Fruit fly (Drosophila melanogaster) whole organism, embryonic: ENCODE results near the gene CG14787.

Experiments used
- Asciz ChIP-seq: fragments of 200-800 bp; sonication (Bioruptor generic); optimal IDR thresholded peaks from 2 replicates; lab custom pipeline; 2017; ENCODE audit warnings: missing biosample characterization, mild to moderate bottlenecking, missing genetic modification characterization, missing genetic modification reagents
- CG1024 ChIP-seq: fragments of 200-800 bp; sonication (Bioruptor generic); IDR thresholded peaks from 2 replicates; pipeline ENCODE4 v1.3.6; 2022; ENCODE audit warnings: missing biosample characterization, missing genetic modification characterization
- CG10274 ChIP-seq: fragments of 200-800 bp; sonication (Bioruptor generic); optimal IDR thresholded peaks from 3 replicates; lab custom pipeline; 2017; ENCODE audit warnings: missing biosample characterization, mild to moderate bottlenecking, missing genetic modification characterization
- CG10321 ChIP-seq: fragments of 200-800 bp; sonication (Bioruptor generic); IDR thresholded peaks from 2 replicates; pipeline ENCODE4 v1.3.6; 2022; ENCODE audit warnings: missing biosample characterization, missing genetic modification characterization
- CG10654 ChIP-seq: fragments of 200-800 bp; sonication (Bioruptor generic); optimal IDR thresholded peaks from 2 replicates; lab custom pipeline; 2016; ENCODE audit warnings: missing biosample characterization, missing genetic modification characterization
- CG11247 ChIP-seq: fragments of 200-800 bp; sonication (Bioruptor generic); IDR thresholded peaks from 2 replicates; pipeline ENCODE4 v1.3.6; 2022; ENCODE audit warnings: missing biosample characterization, missing genetic modification characterization
- CG12769 ChIP-seq: fragments of 200-800 bp; sonication (Bioruptor generic); optimal IDR thresholded peaks from 2 replicates; lab custom pipeline; 2019; ENCODE audit warnings: missing biosample characterization, mild to moderate bottlenecking, missing genetic modification characterization, moderate library complexity
- CG13894 ChIP-seq: fragments of 200-800 bp; sonication (Bioruptor generic); optimal IDR thresholded peaks from 3 replicates; lab custom pipeline; 2018; ENCODE audit warnings: missing biosample characterization, mild to moderate bottlenecking, missing genetic modification characterization, moderate library complexity
- CG17328 ChIP-seq: fragments of 200-800 bp; sonication (Bioruptor generic); IDR thresholded peaks from 2 replicates; pipeline ENCODE4 v1.3.6; 2022; ENCODE audit warnings: missing biosample characterization, missing genetic modification characterization
- CG17385 ChIP-seq: fragments of 200-800 bp; sonication (Bioruptor generic); optimal IDR thresholded peaks from 3 replicates; lab custom pipeline; 2018; ENCODE audit warnings: missing biosample characterization, mild to moderate bottlenecking, missing genetic modification characterization
- CG2202 ChIP-seq: fragments of 200-800 bp; sonication (Bioruptor generic); optimal IDR thresholded peaks from 2 replicates; lab custom pipeline; 2018; ENCODE audit warnings: missing biosample characterization, mild to moderate bottlenecking, missing genetic modification characterization
- CG32767 ChIP-seq: fragments of 200-800 bp; sonication (Bioruptor generic); IDR thresholded peaks from 2 replicates; pipeline ENCODE4 v1.3.6; 2022; ENCODE audit warnings: missing biosample characterization, missing genetic modification characterization
- CG32772 ChIP-seq: fragments of 200-800 bp; sonication (Bioruptor generic); IDR thresholded peaks from 2 replicates; pipeline ENCODE4 v1.3.6; 2022; ENCODE audit warnings: missing biosample characterization, missing genetic modification characterization
- CG3726 ChIP-seq: fragments of 200-800 bp; sonication (Bioruptor generic); IDR thresholded peaks from 3 replicates; pipeline ENCODE4, ENCODE4 v1.3.6; 2022; ENCODE audit warnings: missing biosample characterization, missing genetic modification characterization
- CG5180 ChIP-seq: fragments of 200-800 bp; sonication (Bioruptor generic); optimal IDR thresholded peaks from 3 replicates; lab custom pipeline; 2017; ENCODE audit warnings: missing biosample characterization, missing genetic modification characterization, mild to moderate bottlenecking, moderate library complexity, missing genetic modification reagents
- CG7745 ChIP-seq: fragments of 200-800 bp; sonication (Bioruptor generic); optimal IDR thresholded peaks from 2 replicates; lab custom pipeline; 2018; ENCODE audit warnings: missing biosample characterization, mild to moderate bottlenecking, missing genetic modification characterization, moderate library complexity
- CG7987 ChIP-seq: fragments of 200-800 bp; sonication (Bioruptor generic); optimal IDR thresholded peaks from 2 replicates; lab custom pipeline; 2018; ENCODE audit warnings: missing biosample characterization, mild to moderate bottlenecking, missing genetic modification characterization, moderate library complexity
- CHES-1-like ChIP-seq: fragments of 200-800 bp; sonication (Bioruptor generic); optimal IDR thresholded peaks from 2 replicates; lab custom pipeline; 2016; ENCODE audit warnings: missing biosample characterization, missing genetic modification characterization
- CTCF ChIP-seq: fragments of 200-800 bp; sonication (Bioruptor generic); optimal IDR thresholded peaks from 2 replicates; lab custom pipeline; 2017; ENCODE audit warnings: missing biosample characterization, mild to moderate bottlenecking, missing genetic modification characterization, moderate library complexity
- Camta ChIP-seq: fragments of 200-800 bp; sonication (Bioruptor generic); optimal IDR thresholded peaks from 2 replicates; lab custom pipeline; 2016; ENCODE audit warnings: missing biosample characterization, missing genetic modification characterization
- Deaf1 ChIP-seq: fragments of 200-800 bp; optimal IDR thresholded peaks from 3 replicates; lab custom pipeline; 2019; ENCODE audit warnings: missing biosample characterization, mild to moderate bottlenecking, missing genetic modification characterization, moderate library complexity
- Dip2 ChIP-seq: fragments of 200-800 bp; sonication (Bioruptor generic); IDR thresholded peaks from 2 replicates; pipeline ENCODE4 v1.3.6; 2022; ENCODE audit warnings: missing biosample characterization, missing genetic modification characterization
- Dll ChIP-seq: fragments of 200-800 bp; sonication (Bioruptor generic); IDR thresholded peaks from 4 replicates; pipeline ENCODE4 v1.3.6; 2022; ENCODE audit warnings: missing biosample characterization, missing genetic modification characterization; ENCODE audit not compliant: partially characterized antibody
- Doc2 ChIP-seq: fragments of 200-800 bp; sonication (Bioruptor generic); IDR thresholded peaks from 2 replicates; pipeline ENCODE4 v1.3.6; 2022; ENCODE audit warnings: missing biosample characterization, missing genetic modification characterization
- Hmx ChIP-seq: fragments of 200-800 bp; sonication (Bioruptor generic); optimal IDR thresholded peaks from 2 replicates; lab custom pipeline; 2016; ENCODE audit warnings: missing biosample characterization, missing genetic modification characterization
- Hr3 ChIP-seq: fragments of 200-800 bp; sonication (Bioruptor generic); optimal IDR thresholded peaks from 3 replicates; lab custom pipeline; 2016; ENCODE audit warnings: missing biosample characterization, missing genetic modification characterization
- Kr ChIP-seq: fragments of 200-800 bp; sonication (Bioruptor generic); optimal IDR thresholded peaks from 2 replicates; lab custom pipeline; 2017; ENCODE audit warnings: missing biosample characterization, mild to moderate bottlenecking, missing genetic modification characterization
- Rx ChIP-seq: fragments of 200-800 bp; sonication (Bioruptor generic); IDR thresholded peaks from 2 replicates; pipeline ENCODE4 v1.3.6; 2022; ENCODE audit warnings: missing biosample characterization, missing genetic modification characterization
- Side ChIP-seq: fragments of 200-800 bp; sonication (Bioruptor generic); optimal IDR thresholded peaks from 2 replicates; lab custom pipeline; 2016; ENCODE audit warnings: missing biosample characterization, missing genetic modification characterization
- Sin3A ChIP-seq: fragments of >200 bp; optimal IDR thresholded peaks from 2 replicates; lab custom pipeline; 2018
- Six4 ChIP-seq: fragments of 200-800 bp; sonication (Bioruptor generic); optimal IDR thresholded peaks from 2 replicates; lab custom pipeline; 2016; ENCODE audit warnings: missing biosample characterization, missing genetic modification characterization
- Sry-δ ChIP-seq: fragments of 200-800 bp; sonication (Bioruptor generic); optimal IDR thresholded peaks from 2 replicates; lab custom pipeline; 2016; ENCODE audit warnings: missing biosample characterization, missing genetic modification characterization
- al ChIP-seq: fragments of 200-800 bp; sonication (Bioruptor generic); IDR thresholded peaks from 2 replicates; pipeline ENCODE4 v1.3.6; 2022; ENCODE audit warnings: missing biosample characterization, missing genetic modification characterization
- ara ChIP-seq: fragments of 200-800 bp; sonication (Bioruptor generic); IDR thresholded peaks from 2 replicates; pipeline ENCODE4 v1.3.6; 2022; ENCODE audit warnings: missing biosample characterization, missing genetic modification characterization
- cg ChIP-seq: fragments of 200-800 bp; sonication (Bioruptor generic); optimal IDR thresholded peaks from 3 replicates; lab custom pipeline; 2019; ENCODE audit warnings: missing biosample characterization, mild to moderate bottlenecking, missing genetic modification characterization, moderate library complexity
- crc ChIP-seq: fragments of 200-800 bp; sonication (Bioruptor generic); optimal IDR thresholded peaks from 2 replicates; lab custom pipeline; 2016; ENCODE audit warnings: missing biosample characterization, missing genetic modification characterization
- dmrt99B ChIP-seq: fragments of 200-800 bp; sonication (Bioruptor generic); optimal IDR thresholded peaks from 2 replicates; lab custom pipeline; 2018; ENCODE audit warnings: missing biosample characterization, mild to moderate bottlenecking, missing genetic modification characterization, moderate library complexity
- emc ChIP-seq: fragments of 200-800 bp; sonication (Bioruptor generic); optimal IDR thresholded peaks from 2 replicates; lab custom pipeline; 2016; ENCODE audit warnings: missing biosample characterization, missing genetic modification characterization
- en ChIP-seq: fragments of 200-800 bp; sonication (Bioruptor generic); optimal IDR thresholded peaks from 2 replicates; lab custom pipeline; 2016; ENCODE audit warnings: missing biosample characterization, missing genetic modification characterization
- eve ChIP-seq, 2 experiments: fragments of >200 bp; optimal IDR thresholded peaks; 2 replicates each; lab custom pipeline; 2017; ENCODE audit warnings: missing biosample characterization in 2 of 2, missing genetic modification characterization in 2 of 2
- fd96Cb ChIP-seq: fragments of 200-800 bp; sonication (Bioruptor generic); optimal IDR thresholded peaks from 2 replicates; lab custom pipeline; 2018; ENCODE audit warnings: missing biosample characterization, mild to moderate bottlenecking, missing genetic modification characterization, moderate library complexity
- insv ChIP-seq, 2 experiments: fragments of 200-800 bp; sonication (Bioruptor generic); optimal IDR thresholded peaks; 3 replicates each; lab custom pipeline; 2016 to 2018; ENCODE audit warnings: missing biosample characterization in 2 of 2, missing genetic modification characterization in 2 of 2
- jing ChIP-seq: fragments of 200-800 bp; sonication (Bioruptor generic); optimal IDR thresholded peaks from 2 replicates; lab custom pipeline; 2018; ENCODE audit warnings: missing biosample characterization, mild to moderate bottlenecking, missing genetic modification characterization
- klu ChIP-seq: fragments of 200-800 bp; sonication (Bioruptor generic); IDR thresholded peaks from 2 replicates; pipeline ENCODE4 v1.3.6; 2022; ENCODE audit warnings: missing biosample characterization, missing genetic modification characterization
- knrl ChIP-seq: fragments of 200-800 bp; sonication (Bioruptor generic); IDR thresholded peaks from 3 replicates; pipeline ENCODE4 v1.3.6; 2022; ENCODE audit warnings: missing biosample characterization, missing genetic modification characterization; ENCODE audit not compliant: partially characterized antibody
- lilli ChIP-seq: fragments of 200-800 bp; sonication (Bioruptor generic); optimal IDR thresholded peaks from 3 replicates; lab custom pipeline; 2016; ENCODE audit warnings: missing biosample characterization, missing genetic modification characterization
- mam ChIP-seq: fragments of 200-800 bp; sonication (Bioruptor generic); optimal IDR thresholded peaks from 3 replicates; lab custom pipeline; 2016; ENCODE audit warnings: missing biosample characterization, missing genetic modification characterization
- pnt ChIP-seq: fragments of 200-800 bp; sonication (Bioruptor generic); optimal IDR thresholded peaks from 3 replicates; lab custom pipeline; 2016; ENCODE audit warnings: missing biosample characterization, missing genetic modification characterization
- prd ChIP-seq, 3 experiments: fragments of >200 bp in 2 of 3; fragments of 200-800 bp in 1 of 3; sonication (Bioruptor generic) in 1 of 3; optimal IDR thresholded peaks in 2 of 3; IDR thresholded peaks in 1 of 3; 2 replicates in 2 of 3; 3 replicates in 1 of 3; pipeline versions ENCODE4 v1.3.6 to Lab custom; 2017 to 2022; ENCODE audit warnings: missing biosample characterization in 1 of 3, missing genetic modification characterization in 1 of 3
- ro ChIP-seq: fragments of 200-800 bp; sonication (Bioruptor generic); IDR thresholded peaks from 2 replicates; pipeline ENCODE4 v1.3.6; 2022; ENCODE audit warnings: missing biosample characterization, missing genetic modification characterization
- sim ChIP-seq: fragments of 200-800 bp; sonication (Bioruptor generic); IDR thresholded peaks from 2 replicates; pipeline ENCODE4 v1.3.6; 2022; ENCODE audit warnings: missing biosample characterization, missing genetic modification characterization
- tgo ChIP-seq: fragments of 200-800 bp; sonication (Bioruptor generic); IDR thresholded peaks from 3 replicates; pipeline ENCODE4 v1.3.6; 2022; ENCODE audit warnings: missing biosample characterization, missing genetic modification characterization
- toy ChIP-seq: fragments of 200-800 bp; sonication (Bioruptor generic); IDR thresholded peaks from 2 replicates; pipeline ENCODE4 v1.3.6; 2022; ENCODE audit warnings: missing biosample characterization, missing genetic modification characterization
- unpg ChIP-seq: fragments of 200-800 bp; sonication (Bioruptor generic); optimal IDR thresholded peaks from 3 replicates; lab custom pipeline; 2018; ENCODE audit warnings: missing biosample characterization, mild to moderate bottlenecking, missing genetic modification characterization, moderate library complexity

The CG14787 gene

DNA sequence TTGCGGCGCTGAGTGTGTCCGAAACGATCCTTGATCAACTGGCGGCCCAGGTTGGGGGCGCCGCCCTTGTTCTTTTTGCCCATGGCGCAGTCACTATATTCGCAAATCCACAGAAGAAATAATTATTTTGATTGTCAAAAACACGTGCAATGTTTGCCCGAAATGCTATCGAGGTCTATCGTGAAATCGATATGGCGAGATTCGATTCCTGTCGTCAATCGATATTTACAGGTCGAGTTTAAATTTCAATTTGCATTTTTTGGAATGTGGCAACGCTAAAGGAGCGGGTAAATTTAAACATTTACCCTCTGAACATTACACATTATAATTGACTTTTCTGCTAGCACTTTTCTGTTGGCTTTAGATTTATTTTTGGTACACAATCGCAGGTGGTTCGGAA lies 2.6 kb upstream of the CG14787 start, which contains the start of gene Ns3 (continued):
- TF ChIP-seq en (GFP tag; lab: Kevin White, UChicago) (no peak), toy (GFP tag; lab: Robert Waterston, UW) (no peak), Dip2 (GFP tag; lab: Robert Waterston, UW) (no peak), Six4 (GFP tag; lab: Kevin White, UChicago) (no peak), unpg (no peak), cg (peak; percentile 1), lilli (GFP tag; lab: Kevin White, UChicago) (no peak), CG3726 (GFP tag; lab: Robert Waterston, UW) (no peak), CG1024 (GFP tag; lab: Robert Waterston, UW) (no peak), CG7745 (tag; lab: Kevin White, UChicago) (no peak), CHES-1-like (GFP tag; lab: Kevin White, UChicago) (no peak), Camta (no peak), CG7987 (GFP tag; lab: Kevin White, UChicago) (no peak), prd (optimal IDR thresholded peaks at IDR 0.05; lab: Kevin White, UChicago) (no peak), prd (GFP tag; IDR thresholded peaks at IDR 0.05; lab: Robert Waterston, UW) (no peak), CG10321 (GFP tag; lab: Robert Waterston, UW) (no peak), klu (GFP tag; lab: Robert Waterston, UW) (no peak), CG2202 (tag; lab: Kevin White, UChicago) (no peak), Kr (no peak), CG10274 (no peak), Deaf1 (no peak), Side (GFP tag; lab: Kevin White, UChicago) (no peak), Sry-δ (GFP tag; lab: Kevin White, UChicago) (peak; percentile 78), Sin3A (lab: Kevin White, UChicago) (peak; percentile 32), CG13894 (tag; lab: Kevin White, UChicago) (no peak), Hmx (no peak), CTCF (no peak), sim (GFP tag; lab: Robert Waterston, UW) (no peak), Hr3 (GFP tag; lab: Kevin White, UChicago) (no peak), CG17328 (GFP tag; lab: Robert Waterston, UW) (no peak), insv (GFP tag; optimal IDR thresholded peaks at IDR 0.05; lab: Kevin White, UChicago) (no peak), Rx (no peak), CG11247 (no peak), Doc2 (no peak), crc (GFP tag; lab: Kevin White, UChicago) (no peak), CG5180 (GFP tag; lab: Kevin White, UChicago) (no peak), al (GFP tag; lab: Robert Waterston, UW) (no peak), eve (GFP tag; optimal IDR thresholded peaks at IDR 0.05; lab: Kevin White, UChicago) (no peak), tgo (GFP tag; lab: Robert Waterston, UW) (no peak), CG32767 (GFP tag; lab: Robert Waterston, UW) (no peak), CG17385 (GFP tag; lab: Kevin White, UChicago) (no peak), ara (GFP tag; lab: Robert Waterston, UW) (no peak), CG10654 (GFP tag; lab: Kevin White, UChicago) (no peak), ro (GFP tag; lab: Robert Waterston, UW) (no peak), Dll (GFP tag; lab: Robert Waterston, UW) (peak; percentile 85), dmrt99B (tag; lab: Kevin White, UChicago) (no peak), jing (no peak), fd96Cb (tag; lab: Kevin White, UChicago) (no peak), mam (no peak), emc (GFP tag; lab: Kevin White, UChicago) (no peak), CG32772 (no peak), pnt (GFP tag; lab: Kevin White, UChicago) (no peak), Asciz (GFP tag; lab: Kevin White, UChicago) (no peak), knrl (GFP tag; lab: Robert Waterston, UW) (peak; percentile 71; the same call in 2 of the 3 replicates), CG12769 (tag; lab: Kevin White, UChicago) (no peak)
